Worm (Caenorhabditis elegans): ENCODE data around the gene dmsr-6.

dmsr-6 gene

ce11 chrII:14424791-14425190, 30.6 kb upstream of the dmsr-6 start, which contains the start of gene plx-2:
TSS of gene plx-2 (minus strand) at chrII:14424891.
- no peak for TF ChIP-seq ref-1 (GFP tag; conservative IDR thresholded peaks at IDR 0.05)
- TF ChIP-seq flt-1 (GFP tag; IDR thresholded peaks at IDR 0.05) = no peak
- no peak for TF ChIP-seq klf-2 (GFP tag; conservative IDR thresholded peaks at IDR 0.05)
- TF ChIP-seq cog-1 (tag; optimal IDR thresholded peaks at IDR 0.05) = no peak
- TF ChIP-seq tab-1 (GFP tag; IDR thresholded peaks at IDR 0.05) = no peak
- no peak for TF ChIP-seq T22C8.4 (GFP tag; IDR thresholded peaks at IDR 0.05)
- TF ChIP-seq ztf-29 (GFP tag; IDR thresholded peaks at IDR 0.05) = no peak
- no peak for TF ChIP-seq med-1 (GFP tag; optimal IDR thresholded peaks at IDR 0.05; ENCODE audit: insufficient read depth)
- TF ChIP-seq ztf-23 (GFP tag; IDR thresholded peaks at IDR 0.05) = no peak

ce11 chrII:14427714-14428113, 27.7 kb upstream of the dmsr-6 start:
- TF ChIP-seq med-1 (GFP tag; optimal IDR thresholded peaks at IDR 0.05; ENCODE audit: insufficient read depth) = no peak
- TF ChIP-seq ztf-23 (GFP tag; IDR thresholded peaks at IDR 0.05) = no peak
- no peak for TF ChIP-seq ref-1 (GFP tag; conservative IDR thresholded peaks at IDR 0.05)
- TF ChIP-seq flt-1 (GFP tag; IDR thresholded peaks at IDR 0.05) = no peak
- no peak for TF ChIP-seq cog-1 (tag; optimal IDR thresholded peaks at IDR 0.05)
- TF ChIP-seq T22C8.4 (GFP tag; IDR thresholded peaks at IDR 0.05) = no peak
- no peak for TF ChIP-seq ztf-29 (GFP tag; IDR thresholded peaks at IDR 0.05)
- TF ChIP-seq klf-2 (GFP tag; conservative IDR thresholded peaks at IDR 0.05) = no peak

- TF ChIP-seq T22C8.4 (GFP tag; IDR thresholded peaks at IDR 0.05) (no peak), ztf-23 (GFP tag; IDR thresholded peaks at IDR 0.05) (no peak), med-1 (GFP tag; optimal IDR thresholded peaks at IDR 0.05; ENCODE audit: insufficient read depth) (no peak), ref-1 (GFP tag; conservative IDR thresholded peaks at IDR 0.05) (no peak), klf-2 (GFP tag; conservative IDR thresholded peaks at IDR 0.05) (no peak), cog-1 (tag; optimal IDR thresholded peaks at IDR 0.05) (no peak), ztf-29 (GFP tag; IDR thresholded peaks at IDR 0.05) (no peak), tab-1 (GFP tag; IDR thresholded peaks at IDR 0.05) (no peak), flt-1 (GFP tag; IDR thresholded peaks at IDR 0.05) (no peak)
Measured at ce11 chrII:14428834-14429233, 26.6 kb upstream of the dmsr-6 start.

ce11 chrII:14432100-14432499, 23.3 kb upstream of the dmsr-6 start:
- TF ChIP-seq cog-1 (tag; optimal IDR thresholded peaks at IDR 0.05) (no peak), tab-1 (GFP tag; IDR thresholded peaks at IDR 0.05) (no peak)

- TF ChIP-seq ztf-29 (GFP tag; IDR thresholded peaks at IDR 0.05) (0 out of 2 replicates have a peak, but pooled peaks have one; percentile 5), cog-1 (tag; optimal IDR thresholded peaks at IDR 0.05) (no peak), flt-1 (GFP tag; IDR thresholded peaks at IDR 0.05) (no peak)
Measured at ce11 chrII:14433712-14434352, 21.6 kb upstream of the dmsr-6 start.

- TF ChIP-seq ref-1 (GFP tag; conservative IDR thresholded peaks at IDR 0.05) = no peak
- no peak for TF ChIP-seq ztf-23 (GFP tag; IDR thresholded peaks at IDR 0.05)
Measured at ce11 chrII:14437116-14437515, 18.3 kb upstream of the dmsr-6 start.

- 0 out of 2 replicates have a peak, but pooled peaks have one; percentile 30 for TF ChIP-seq flt-1 (GFP tag; IDR thresholded peaks at IDR 0.05)
- peak; percentile 46 for TF ChIP-seq cog-1 (tag; optimal IDR thresholded peaks at IDR 0.05)
- no peak for TF ChIP-seq ztf-29 (GFP tag; IDR thresholded peaks at IDR 0.05)
- no peak for TF ChIP-seq T22C8.4 (GFP tag; IDR thresholded peaks at IDR 0.05)
Measured at ce11 chrII:14437922-14438458, 17.4 kb upstream of the dmsr-6 start, which contains the start of gene K04B12.2. TSS of gene K04B12.2 (minus strand) at chrII:14437972.

ce11 chrII:14441144-14441543, 14.3 kb upstream of the dmsr-6 start, which contains the start of gene smg-8:
TSS of gene smg-8 (plus strand) at chrII:14441409.
- TF ChIP-seq ref-1 (GFP tag; conservative IDR thresholded peaks at IDR 0.05) = no peak
- peak; percentile 48 for TF ChIP-seq cog-1 (tag; optimal IDR thresholded peaks at IDR 0.05)
- no peak for TF ChIP-seq ztf-29 (GFP tag; IDR thresholded peaks at IDR 0.05)
- TF ChIP-seq T22C8.4 (GFP tag; IDR thresholded peaks at IDR 0.05) = no peak
- 0 out of 2 replicates have a peak, but pooled peaks have one; percentile 49 for TF ChIP-seq ztf-23 (GFP tag; IDR thresholded peaks at IDR 0.05)
- no peak for TF ChIP-seq flt-1 (GFP tag; IDR thresholded peaks at IDR 0.05)

- TF ChIP-seq klf-2 (GFP tag; conservative IDR thresholded peaks at IDR 0.05) = no peak
- TF ChIP-seq ref-1 (GFP tag; conservative IDR thresholded peaks at IDR 0.05) = no peak
- no peak for TF ChIP-seq med-1 (GFP tag; optimal IDR thresholded peaks at IDR 0.05; ENCODE audit: insufficient read depth)
- no peak for TF ChIP-seq tab-1 (GFP tag; IDR thresholded peaks at IDR 0.05)
- TF ChIP-seq ztf-23 (GFP tag; IDR thresholded peaks at IDR 0.05) = no peak
- no peak for TF ChIP-seq ztf-29 (GFP tag; IDR thresholded peaks at IDR 0.05)
- no peak for TF ChIP-seq cog-1 (tag; optimal IDR thresholded peaks at IDR 0.05)
Measured at ce11 chrII:14451934-14452333, 3.5 kb upstream of the dmsr-6 start.

ce11 chrII:14470020-14470419, 14.6 kb downstream of the dmsr-6 start:
- no peak for TF ChIP-seq ref-1 (GFP tag; conservative IDR thresholded peaks at IDR 0.05)
- no peak for TF ChIP-seq med-1 (GFP tag; optimal IDR thresholded peaks at IDR 0.05; ENCODE audit: insufficient read depth)
- TF ChIP-seq klf-2 (GFP tag; conservative IDR thresholded peaks at IDR 0.05) = no peak
- TF ChIP-seq tab-1 (GFP tag; IDR thresholded peaks at IDR 0.05) = no peak
- TF ChIP-seq flt-1 (GFP tag; IDR thresholded peaks at IDR 0.05) = no peak
- TF ChIP-seq T22C8.4 (GFP tag; IDR thresholded peaks at IDR 0.05) = no peak
- no peak for TF ChIP-seq cog-1 (tag; optimal IDR thresholded peaks at IDR 0.05)
- TF ChIP-seq ztf-23 (GFP tag; IDR thresholded peaks at IDR 0.05) = no peak
- TF ChIP-seq ztf-29 (GFP tag; IDR thresholded peaks at IDR 0.05) = no peak
